Worm (Caenorhabditis elegans) whole organism, mixed stage, embryonic: ENCODE data around the gene F55G7.3.

Experiments used
- M03D4.4 ChIP-seq: sonication (generic microtip); optimal IDR thresholded peaks from 2 replicates; lab custom pipeline; 2017; ENCODE audit warnings: mild to moderate bottlenecking, missing genetic modification characterization, missing compliant biosample characterization
- bed-3 ChIP-seq: fragments of 200-800 bp; sonication (Bioruptor generic); optimal IDR thresholded peaks from 3 replicates; lab custom pipeline; 2018; ENCODE audit warnings: mild to moderate bottlenecking, missing genetic modification characterization, moderate library complexity, missing compliant biosample characterization
- blmp-1 ChIP-seq: fragments of 150-350 bp; optimal IDR thresholded peaks from 2 replicates; lab custom pipeline; 2014; ENCODE audit warnings: missing biosample characterization, missing genetic modification characterization
- ceh-39 ChIP-seq: fragments of 150-350 bp; optimal IDR thresholded peaks from 2 replicates; lab custom pipeline; 2014; ENCODE audit warnings: missing biosample characterization, missing genetic modification characterization
- ceh-43 ChIP-seq: fragments of 200-800 bp; sonication (Bioruptor generic); optimal IDR thresholded peaks from 2 replicates; lab custom pipeline; 2018; ENCODE audit warnings: mild to moderate bottlenecking, missing genetic modification characterization, moderate library complexity, missing compliant biosample characterization
- ceh-83 ChIP-seq: fragments of 200-800 bp; sonication (Bioruptor generic); optimal IDR thresholded peaks from 2 replicates; lab custom pipeline; 2018; ENCODE audit warnings: mild to moderate bottlenecking, missing genetic modification characterization, missing compliant biosample characterization
- ces-1 ChIP-seq: fragments of 150-350 bp; optimal IDR thresholded peaks from 2 replicates; lab custom pipeline; 2014; ENCODE audit warnings: missing biosample characterization, missing genetic modification reagents, missing genetic modification characterization
- cnd-1 ChIP-seq: fragments of 200-800 bp; sonication (Bioruptor generic); optimal IDR thresholded peaks from 2 replicates; lab custom pipeline; 2018; ENCODE audit warnings: mild to moderate bottlenecking, missing genetic modification characterization, missing compliant biosample characterization
- drap-1 ChIP-seq: fragments of 200-800 bp; sonication (Bioruptor generic); optimal IDR thresholded peaks from 3 replicates; lab custom pipeline; 2018; ENCODE audit warnings: mild to moderate bottlenecking, missing genetic modification characterization, missing compliant biosample characterization
- elt-1 ChIP-seq: sonication (generic microtip); optimal IDR thresholded peaks from 2 replicates; lab custom pipeline; 2017; ENCODE audit warnings: missing genetic modification characterization, mild to moderate bottlenecking, missing compliant biosample characterization, antibody characterized with exemption, moderate library complexity, borderline replicate concordance; ENCODE audit not compliant: insufficient read depth
- elt-3 ChIP-seq: fragments of 150-350 bp; optimal IDR thresholded peaks from 2 replicates; lab custom pipeline; 2014; ENCODE audit warnings: missing biosample characterization, missing genetic modification characterization
- flh-1 ChIP-seq: fragments of 200-800 bp; sonication (Bioruptor generic); optimal IDR thresholded peaks from 2 replicates; lab custom pipeline; 2018; ENCODE audit warnings: mild to moderate bottlenecking, missing genetic modification characterization, moderate library complexity, missing compliant biosample characterization
- ham-2 ChIP-seq: fragments of 200-800 bp; sonication (Bioruptor generic); optimal IDR thresholded peaks from 2 replicates; lab custom pipeline; 2018; ENCODE audit warnings: mild to moderate bottlenecking, missing genetic modification characterization, missing compliant biosample characterization
- lin-13 ChIP-seq: fragments of 150-350 bp; optimal IDR thresholded peaks from 2 replicates; lab custom pipeline; 2014; ENCODE audit warnings: missing biosample characterization, missing genetic modification characterization
- lin-32 ChIP-seq: fragments of 200-800 bp; sonication (Bioruptor generic); optimal IDR thresholded peaks from 2 replicates; lab custom pipeline; 2018; ENCODE audit warnings: mild to moderate bottlenecking, missing genetic modification characterization, missing compliant biosample characterization
- mab-5 ChIP-seq: fragments of 150-350 bp; optimal IDR thresholded peaks from 2 replicates; lab custom pipeline; 2014; ENCODE audit warnings: missing biosample characterization, missing genetic modification characterization
- mep-1 ChIP-seq: fragments of 150-350 bp; optimal IDR thresholded peaks from 2 replicates; lab custom pipeline; 2017; ENCODE audit warnings: missing biosample characterization, missing genetic modification reagents, missing genetic modification characterization, inconsistent platforms
- mls-2 ChIP-seq: sonication (generic microtip); optimal IDR thresholded peaks from 2 replicates; lab custom pipeline; 2016; ENCODE audit warnings: mild to moderate bottlenecking, missing genetic modification characterization, moderate library complexity, missing compliant biosample characterization
- nhr-12 ChIP-seq: fragments of 150-350 bp; optimal IDR thresholded peaks from 2 replicates; lab custom pipeline; 2014; ENCODE audit warnings: missing biosample characterization, missing genetic modification characterization
- nhr-2 ChIP-seq: fragments of 150-350 bp; optimal IDR thresholded peaks from 2 replicates; lab custom pipeline; 2014; ENCODE audit warnings: missing biosample characterization, missing genetic modification characterization
- nhr-237 ChIP-seq: fragments of 150-350 bp; optimal IDR thresholded peaks from 2 replicates; lab custom pipeline; 2014; ENCODE audit warnings: missing biosample characterization, missing genetic modification characterization
- nhr-28 ChIP-seq: fragments of 150-350 bp; optimal IDR thresholded peaks from 2 replicates; lab custom pipeline; 2014; ENCODE audit warnings: missing biosample characterization, missing genetic modification characterization
- pha-4 ChIP-seq: fragments of 150-350 bp; optimal IDR thresholded peaks from 2 replicates; lab custom pipeline; 2018; ENCODE audit warnings: missing biosample characterization, missing genetic modification reagents, missing genetic modification characterization
- sem-2 ChIP-seq: fragments of 200-800 bp; sonication (Bioruptor generic); optimal IDR thresholded peaks from 2 replicates; lab custom pipeline; 2018; ENCODE audit warnings: mild to moderate bottlenecking, missing genetic modification characterization, missing compliant biosample characterization
- snpc-4 ChIP-seq: fragments of 150-350 bp; optimal IDR thresholded peaks from 2 replicates; lab custom pipeline; 2014; ENCODE audit warnings: missing biosample characterization, missing genetic modification characterization
- tbx-8 ChIP-seq: fragments of 200-800 bp; sonication (Bioruptor generic); optimal IDR thresholded peaks from 2 replicates; lab custom pipeline; 2018; ENCODE audit warnings: mild to moderate bottlenecking, missing genetic modification characterization, moderate library complexity, missing compliant biosample characterization
- zip-8 ChIP-seq: fragments of 150-350 bp; optimal IDR thresholded peaks from 2 replicates; lab custom pipeline; 2014; ENCODE audit warnings: missing biosample characterization, missing genetic modification characterization
- ztf-11 ChIP-seq: fragments of 150-350 bp; optimal IDR thresholded peaks from 2 replicates; lab custom pipeline; 2014; ENCODE audit warnings: missing biosample characterization, missing genetic modification characterization

Gene F55G7.3

DNA sequence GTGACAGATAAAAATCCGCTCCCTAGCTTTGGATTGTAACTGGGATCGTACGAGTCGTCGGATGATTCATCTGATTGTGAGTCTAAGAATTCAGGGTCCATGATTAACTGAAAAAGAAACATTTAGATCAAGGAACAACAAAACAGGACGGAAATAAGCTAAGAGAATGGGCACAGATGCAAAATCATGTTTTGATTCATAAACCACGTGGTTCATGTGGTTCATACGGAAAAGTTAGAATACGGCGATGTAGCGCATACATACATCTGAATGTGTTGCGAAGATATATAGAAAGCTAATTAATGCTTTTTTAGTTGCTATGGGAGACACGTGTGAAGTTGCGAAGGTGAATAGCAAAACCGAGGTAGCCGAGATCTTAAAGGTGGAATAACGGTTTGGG, at the start of gene F55G7.3:
TSS of gene F55G7.3 (minus strand) at position 101 of the 400 bp plus-strand sequence.
- TF ChIP-seq M03D4.4 (tag; lab: Kevin White, UChicago) = no peak
- TF ChIP-seq elt-3 (tag; lab: Kevin White, UChicago) = no peak
- TF ChIP-seq tbx-8 (GFP tag; lab: Kevin White, UChicago) = no peak
- no peak for TF ChIP-seq blmp-1
- TF ChIP-seq mab-5 (tag; lab: Kevin White, UChicago) = no peak
- no peak for TF ChIP-seq sem-2
- no peak for TF ChIP-seq mep-1
- no peak for TF ChIP-seq ceh-43 (GFP tag; lab: Kevin White, UChicago)
- TF ChIP-seq lin-13 = no peak
- no peak for TF ChIP-seq zip-8 (tag; lab: Kevin White, UChicago)
- TF ChIP-seq ham-2 (GFP tag; lab: Kevin White, UChicago) = no peak
- TF ChIP-seq elt-1 (tag; lab: Kevin White, UChicago) = no peak
- no peak for TF ChIP-seq lin-32 (GFP tag; lab: Kevin White, UChicago)
- no peak for TF ChIP-seq drap-1 (GFP tag; lab: Kevin White, UChicago)
- no peak for TF ChIP-seq bed-3 (GFP tag; lab: Kevin White, UChicago)
- TF ChIP-seq mls-2 (tag; lab: Kevin White, UChicago) = no peak
- TF ChIP-seq nhr-237 = no peak
- TF ChIP-seq ceh-83 = no peak

DNA sequence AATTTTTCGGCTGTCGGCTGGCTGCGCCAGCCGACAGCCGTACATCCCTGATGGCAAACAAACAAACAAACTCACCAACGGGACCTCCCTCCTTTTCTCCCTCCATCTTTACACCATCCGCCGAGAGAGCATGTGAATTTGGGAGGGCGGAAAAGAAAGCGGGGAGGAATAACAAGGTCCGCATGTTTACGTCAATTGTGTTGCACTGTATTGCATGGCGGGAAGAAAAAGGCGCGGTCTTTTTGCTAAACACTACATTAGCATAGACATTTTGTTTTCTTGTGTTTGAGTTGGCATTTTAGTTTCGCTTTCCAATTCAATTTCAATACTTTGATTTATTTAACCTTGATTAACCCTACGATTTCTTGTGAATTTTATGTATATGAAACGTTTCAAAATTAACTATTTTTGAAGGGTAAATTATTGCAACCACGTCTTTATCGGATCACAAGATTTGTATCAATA, 46.1 kb upstream of the F55G7.3 start, which contains the start of gene C49F5.6:
TSS of gene C49F5.6 (plus strand) at position 415 of the 465 bp plus-strand sequence.
- TF ChIP-seq drap-1 (GFP tag; lab: Kevin White, UChicago) = no peak
- TF ChIP-seq snpc-4 (tag; lab: Kevin White, UChicago) = no peak
- TF ChIP-seq ham-2 (GFP tag; lab: Kevin White, UChicago) = no peak
- no peak for TF ChIP-seq sem-2
- no peak for TF ChIP-seq nhr-28
- TF ChIP-seq nhr-2 (tag; lab: Kevin White, UChicago) = no peak
- no peak for TF ChIP-seq cnd-1
- TF ChIP-seq nhr-12 = no peak

DNA sequence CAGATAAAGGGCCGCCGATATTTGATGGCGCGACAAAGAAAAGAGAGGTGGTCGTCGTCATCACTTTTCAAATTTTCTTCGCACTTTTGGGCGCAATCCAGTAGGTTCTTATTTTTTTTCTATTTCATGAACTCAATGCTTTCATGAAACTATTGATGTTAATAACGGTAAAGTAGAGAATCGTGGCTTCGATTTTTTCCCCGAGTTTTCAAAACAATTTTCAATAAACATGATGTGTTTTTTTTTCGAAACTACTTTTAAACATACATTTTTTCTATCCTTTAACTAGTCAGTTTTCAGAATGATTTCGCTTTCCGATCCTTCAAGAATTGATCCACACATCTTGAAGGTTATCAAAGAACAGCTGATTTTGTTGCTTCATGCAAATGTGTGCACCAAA, 44.0 kb upstream of the F55G7.3 start, which contains the start of gene C49F5.5:
TSS of gene C49F5.5 (plus strand) at position 301 of the 400 bp plus-strand sequence.
- no peak for TF ChIP-seq flh-1 (GFP tag; lab: Kevin White, UChicago)
- no peak for TF ChIP-seq elt-1 (tag; lab: Kevin White, UChicago)
- no peak for TF ChIP-seq mep-1

DNA sequence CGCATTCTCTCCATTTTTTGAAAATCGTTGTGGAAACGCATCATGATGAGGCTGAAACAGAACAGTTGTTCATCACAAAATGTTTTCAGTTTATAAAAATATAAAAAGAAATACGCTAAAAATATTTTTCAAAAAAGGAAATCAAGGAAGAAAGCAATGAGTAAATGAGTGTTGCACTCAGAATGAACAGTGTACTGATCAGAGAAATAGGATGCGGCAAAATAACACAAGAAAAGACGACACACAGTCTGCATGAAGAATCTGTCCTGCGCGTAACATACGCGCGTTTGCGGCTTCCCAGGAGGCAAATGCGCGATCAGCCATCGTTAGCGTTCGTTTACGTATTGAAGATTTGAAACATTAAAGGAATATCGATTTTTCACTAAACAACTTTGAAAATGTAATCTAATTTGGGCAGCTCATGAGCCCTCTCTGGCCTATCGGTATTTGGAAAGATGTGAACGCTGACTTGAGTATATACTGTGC, 41.8 kb upstream of the F55G7.3 start, which contains the start of gene C49F5.3:
TSS of gene C49F5.3 (minus strand) at position 51 of the 486 bp plus-strand sequence.
- TF ChIP-seq tbx-8 (GFP tag; lab: Kevin White, UChicago) (no peak), ceh-43 (GFP tag; lab: Kevin White, UChicago) (no peak), bed-3 (GFP tag; lab: Kevin White, UChicago) (no peak), drap-1 (GFP tag; lab: Kevin White, UChicago) (no peak), zip-8 (tag; lab: Kevin White, UChicago) (no peak), mab-5 (tag; lab: Kevin White, UChicago) (no peak), snpc-4 (tag; lab: Kevin White, UChicago) (no peak), lin-32 (GFP tag; lab: Kevin White, UChicago) (no peak), pha-4 (no peak), ces-1 (GFP tag; lab: Kevin White, UChicago) (no peak), nhr-12 (no peak), ceh-83 (no peak), ceh-39 (no peak), mep-1 (no peak)

DNA sequence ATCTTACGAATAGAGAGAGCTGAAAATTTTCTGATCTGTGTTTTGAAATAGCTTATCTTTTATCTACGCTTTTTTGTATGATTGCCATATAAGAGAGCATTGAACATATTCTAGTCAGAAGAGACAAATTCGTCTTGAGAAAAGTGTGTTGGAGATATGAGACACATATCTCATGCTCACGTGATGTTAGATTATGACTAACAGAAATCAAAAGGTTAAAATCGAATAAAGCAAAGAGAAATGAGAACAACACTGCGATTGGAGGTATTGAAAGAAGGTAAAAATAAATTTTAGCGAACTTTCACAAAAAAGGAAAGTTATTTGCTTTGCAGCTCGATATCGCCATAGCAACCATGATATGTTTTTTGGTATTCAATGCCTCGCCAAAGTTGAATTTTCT, 40.2 kb upstream of the F55G7.3 start, which contains the start of gene nhr-167:
TSS of gene nhr-167 (minus strand) at position 21 of the 400 bp plus-strand sequence.
- no peak for TF ChIP-seq nhr-12
- TF ChIP-seq elt-3 (tag; lab: Kevin White, UChicago) = no peak
- no peak for TF ChIP-seq elt-1 (tag; lab: Kevin White, UChicago)
- no peak for TF ChIP-seq tbx-8 (GFP tag; lab: Kevin White, UChicago)
- no peak for TF ChIP-seq zip-8 (tag; lab: Kevin White, UChicago)
- no peak for TF ChIP-seq drap-1 (GFP tag; lab: Kevin White, UChicago)
- TF ChIP-seq ham-2 (GFP tag; lab: Kevin White, UChicago) = no peak
- TF ChIP-seq ztf-11 (tag; lab: Kevin White, UChicago) = no peak
- no peak for TF ChIP-seq mab-5 (tag; lab: Kevin White, UChicago)
- TF ChIP-seq nhr-237 = no peak
- no peak for TF ChIP-seq nhr-28
- TF ChIP-seq ceh-43 (GFP tag; lab: Kevin White, UChicago) = no peak
- no peak for TF ChIP-seq ceh-83
